Worm (Caenorhabditis elegans) whole organism, young adult: Measurements from ENCODE around the gene taf-2.

ENCODE experiments used
- ccch-3 ChIP-seq: fragments of 200-800 bp; sonication (Bioruptor generic); optimal IDR thresholded peaks from 2 replicates; lab custom pipeline; 2018; ENCODE audit warnings: mild to moderate bottlenecking, missing genetic modification characterization, missing compliant biosample characterization
- egl-18 ChIP-seq: fragments of 200-800 bp; sonication (Bioruptor generic); IDR thresholded peaks from 2 replicates; pipeline ENCODE4 v1.3.6; 2022; ENCODE audit warnings: missing genetic modification reagents, missing genetic modification characterization, missing compliant biosample characterization
- pbrm-1 ChIP-seq: fragments of 200-800 bp; sonication (Bioruptor generic); IDR thresholded peaks from 2 replicates; pipeline ENCODE4 v1.3.6; 2022; ENCODE audit warnings: missing genetic modification reagents, missing genetic modification characterization, missing compliant biosample characterization
- sea-2 ChIP-seq: fragments of 200-800 bp; sonication (Bioruptor generic); IDR thresholded peaks from 2 replicates; pipeline ENCODE4 v1.3.6; 2022; ENCODE audit warnings: missing genetic modification characterization, missing compliant biosample characterization
- xnd-1 ChIP-seq: sonication (generic microtip); optimal IDR thresholded peaks from 2 replicates; lab custom pipeline; 2016; ENCODE audit warnings: missing genotype, missing genetic modification reagents, missing genetic modification characterization, missing compliant biosample characterization
- ztf-18 ChIP-seq: sonication (generic microtip); optimal IDR thresholded peaks from 2 replicates; lab custom pipeline; 2016; ENCODE audit warnings: missing genotype, mild to moderate bottlenecking, missing genetic modification characterization, missing compliant biosample characterization

DNA sequence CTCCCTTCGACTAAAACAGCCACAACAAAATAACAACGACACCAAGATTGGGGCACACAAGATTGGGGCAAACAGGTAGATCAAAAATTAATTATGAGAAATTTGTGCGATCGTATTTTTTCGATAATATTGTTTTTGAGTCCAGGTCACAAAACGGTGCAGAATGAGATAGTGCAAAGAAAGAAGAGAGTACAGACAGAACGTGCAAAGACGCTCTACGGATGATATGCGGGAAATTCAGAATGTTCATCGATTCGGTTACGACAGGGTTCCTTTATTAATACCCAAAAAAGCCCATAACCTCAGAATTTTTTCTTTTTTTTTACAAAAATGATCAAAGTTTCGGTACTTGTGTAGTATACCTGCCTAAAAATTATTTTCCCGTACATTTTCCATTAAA lies 54.2 kb downstream of the taf-2 start:
- TF ChIP-seq ztf-18 (tag; lab: Kevin White, UChicago) (no peak), xnd-1 (no peak), egl-18 (GFP tag; lab: Robert Waterston, UW) (no peak), pbrm-1 (GFP tag; lab: Robert Waterston, UW) (no peak), ccch-3 (GFP tag; lab: Kevin White, UChicago) (no peak), sea-2 (GFP tag; lab: Robert Waterston, UW) (no peak)
